Worm (Caenorhabditis elegans) whole organism, early embryonic: ENCODE results near the gene Y54G2A.16.

Experiments
- B0310.2 ChIP-seq: sonication (generic microtip); optimal IDR thresholded peaks from 2 replicates; lab custom pipeline; 2016; ENCODE audit warnings: mild to moderate bottlenecking, missing genetic modification characterization, missing compliant biosample characterization
- ama-1 ChIP-seq: fragments of 150-350 bp; optimal IDR thresholded peaks from 2 replicates; lab custom pipeline; 2014
- ceh-13 ChIP-seq: fragments of 200-800 bp; sonication (Bioruptor generic); optimal IDR thresholded peaks from 2 replicates; lab custom pipeline; 2018; ENCODE audit warnings: mild to moderate bottlenecking, missing genetic modification characterization, missing compliant biosample characterization
- ceh-36 ChIP-seq: sonication (generic microtip); optimal IDR thresholded peaks from 2 replicates; lab custom pipeline; 2016; ENCODE audit warnings: missing genetic modification characterization, inconsistent platforms, missing compliant biosample characterization
- flt-1 ChIP-seq: fragments of 200-800 bp; sonication (Bioruptor generic); IDR thresholded peaks from 2 replicates; pipeline ENCODE4 v1.3.6; 2022; ENCODE audit warnings: missing genetic modification characterization, missing compliant biosample characterization
- hnd-1 ChIP-seq: sonication (generic microtip); optimal IDR thresholded peaks from 2 replicates; lab custom pipeline; 2016; ENCODE audit warnings: missing genetic modification characterization, missing compliant biosample characterization
- pes-1 ChIP-seq: fragments of 200-800 bp; sonication (Bioruptor generic); IDR thresholded peaks from 2 replicates; pipeline ENCODE4 v1.3.6; 2022; ENCODE audit warnings: missing genetic modification reagents, missing genetic modification characterization, missing compliant biosample characterization
- scrt-1 ChIP-seq: fragments of 200-800 bp; sonication (Bioruptor generic); IDR thresholded peaks from 2 replicates; pipeline ENCODE4 v1.3.6; 2022; ENCODE audit warnings: missing genetic modification characterization, missing compliant biosample characterization
- sea-1 ChIP-seq: fragments of 200-800 bp; sonication (Bioruptor generic); conservative IDR thresholded peaks from 2 replicates; pipeline ENCODE4 v1.3.6; 2022; ENCODE audit warnings: missing genetic modification characterization, missing compliant biosample characterization
- tbx-11 ChIP-seq: fragments of 200-800 bp; sonication (Bioruptor generic); IDR thresholded peaks from 2 replicates; pipeline ENCODE4 v1.3.6; 2022; ENCODE audit warnings: missing genetic modification characterization, missing compliant biosample characterization
- tbx-37 ChIP-seq: fragments of 200-800 bp; sonication (Bioruptor generic); conservative IDR thresholded peaks from 2 replicates; pipeline ENCODE4 v1.3.6; 2022; ENCODE audit warnings: missing genetic modification reagents, missing genetic modification characterization, missing compliant biosample characterization

DNA sequence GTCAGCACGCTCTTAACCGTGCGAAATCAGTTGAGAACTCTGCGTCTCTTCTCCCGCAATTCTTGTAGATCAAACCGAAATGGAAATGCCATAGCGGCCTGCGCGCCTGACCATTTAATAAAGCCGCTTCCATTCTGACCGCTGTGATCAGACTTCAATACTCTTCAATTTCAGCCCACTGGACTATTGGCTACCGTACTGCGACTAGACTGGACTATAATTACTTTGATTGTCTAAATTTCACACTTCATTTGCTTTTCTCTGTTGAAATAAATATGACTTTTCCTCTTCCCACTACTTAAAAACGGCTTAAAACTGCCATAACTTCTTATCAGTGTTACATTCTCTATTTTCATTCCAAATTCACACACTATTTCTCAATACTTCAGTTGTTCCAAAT, 26.3 kb downstream of the Y54G2A.16 start, which contains the start of gene Y54G2A.7:
- TF ChIP-seq sea-1 (GFP tag; lab: Robert Waterston, UW) (no peak), ama-1 (lab: Kevin White, UChicago) (no peak), ceh-36 (tag; lab: Kevin White, UChicago) (no peak), B0310.2 (no peak), tbx-11 (no peak), hnd-1 (tag; lab: Kevin White, UChicago) (no peak), flt-1 (GFP tag; lab: Robert Waterston, UW) (no peak), ceh-13 (no peak), tbx-37 (GFP tag; lab: Robert Waterston, UW) (no peak), scrt-1 (GFP tag; lab: Robert Waterston, UW) (no peak), pes-1 (GFP tag; lab: Robert Waterston, UW) (no peak)
